Worm (Caenorhabditis elegans): ENCODE results near the gene sra-31.

The sra-31 gene

ce11 chrII:6609315-6609842 is 31.1 kb upstream of the sra-31 start, which contains the start of gene epg-5:
epg-5 (minus strand) TSS chrII:6609365.
- no peak for TF ChIP-seq tbx-9 (tag; optimal IDR thresholded peaks at IDR 0.05; ENCODE audit: borderline replicate concordance)
- no peak for TF ChIP-seq sptf-2 (GFP tag; optimal IDR thresholded peaks at IDR 0.05)
- no peak for TF ChIP-seq hmg-20 (GFP tag; IDR thresholded peaks at IDR 0.05)
- no peak for TF ChIP-seq him-1 (tag; optimal IDR thresholded peaks at IDR 0.05)
- no peak for TF ChIP-seq snpc-4 (GFP tag; optimal IDR thresholded peaks at IDR 0.05)
- peak in 1 of 4 experiments; percentile 3 for TF ChIP-seq snpc-4 (tag; optimal IDR thresholded peaks at IDR 0.05)
- peak; percentile 9; the same call in 1 of the 2 replicates for TF ChIP-seq hmg-1.2 (GFP tag; IDR thresholded peaks at IDR 0.05)
- TF ChIP-seq cebp-1 (GFP tag; IDR thresholded peaks at IDR 0.05), result no peak
- TF ChIP-seq cebp-1 (tag; optimal IDR thresholded peaks at IDR 0.05), result peak; percentile 29
- TF ChIP-seq aptf-2 (GFP tag; conservative IDR thresholded peaks at IDR 0.05), result no peak
- no peak for TF ChIP-seq snpc-1.1 (tag; optimal IDR thresholded peaks at IDR 0.05; ENCODE audit: insufficient read depth)
- no peak for TF ChIP-seq ets-4 (GFP tag; optimal IDR thresholded peaks at IDR 0.05)
- TF ChIP-seq zfh-2 (GFP tag; conservative IDR thresholded peaks at IDR 0.05), result no peak
- no peak for TF ChIP-seq sea-2 (GFP tag; IDR thresholded peaks at IDR 0.05)
- TF ChIP-seq nfya-1 (tag; optimal IDR thresholded peaks at IDR 0.05; ENCODE audit: borderline replicate concordance, insufficient read depth), result no peak
- no peak for TF ChIP-seq nfyb-1 (GFP tag; IDR thresholded peaks at IDR 0.05)
- no peak for TF ChIP-seq egl-44 (GFP tag; IDR thresholded peaks at IDR 0.05)
- no peak for TF ChIP-seq nhr-90 (tag; optimal IDR thresholded peaks at IDR 0.05)
- TF ChIP-seq mcd-1 (GFP tag; IDR thresholded peaks at IDR 0.05), result no peak
- TF ChIP-seq egl-18 (GFP tag; IDR thresholded peaks at IDR 0.05), result no peak
- no peak for TF ChIP-seq ztf-3 (GFP tag; optimal IDR thresholded peaks at IDR 0.05)
- TF ChIP-seq F55B11.4 (tag; optimal IDR thresholded peaks at IDR 0.05; ENCODE audit: borderline replicate concordance, insufficient read depth), result no peak
- TF ChIP-seq pha-4 (tag; optimal IDR thresholded peaks at IDR 0.05), result peak; percentile 54
- TF ChIP-seq lsl-1 (GFP tag; optimal IDR thresholded peaks at IDR 0.05), result no peak
- no peak for TF ChIP-seq gei-17 (GFP tag; optimal IDR thresholded peaks at IDR 0.05)
- no peak for TF ChIP-seq let-607 (tag; optimal IDR thresholded peaks at IDR 0.05)
- peak; percentile 21 for TF ChIP-seq nhr-80 (tag; optimal IDR thresholded peaks at IDR 0.05)
- no peak for TF ChIP-seq snpc-1.3 (tag; optimal IDR thresholded peaks at IDR 0.05; ENCODE audit: insufficient read depth)
- TF ChIP-seq F49E8.2 (tag; optimal IDR thresholded peaks at IDR 0.05; ENCODE audit: insufficient read depth), result no peak
- TF ChIP-seq ztf-6 (GFP tag; IDR thresholded peaks at IDR 0.05), result no peak
- TF ChIP-seq attf-5 (GFP tag; optimal IDR thresholded peaks at IDR 0.05), result peak; percentile 78
- no peak for TF ChIP-seq F39B2.1 (GFP tag; IDR thresholded peaks at IDR 0.05)
- TF ChIP-seq ccch-3 (GFP tag; optimal IDR thresholded peaks at IDR 0.05), result no peak
- no peak for TF ChIP-seq T07F8.4 (tag; optimal IDR thresholded peaks at IDR 0.05)
- TF ChIP-seq ceh-100 (GFP tag; IDR thresholded peaks at IDR 0.05), result no peak
- no peak for TF ChIP-seq F52B5.7 (tag; optimal IDR thresholded peaks at IDR 0.05)
- TF ChIP-seq lir-1 (GFP tag; conservative IDR thresholded peaks at IDR 0.05), result no peak
- no peak for TF ChIP-seq dox-1 (GFP tag; IDR thresholded peaks at IDR 0.05)
- TF ChIP-seq unc-62 (GFP tag; optimal IDR thresholded peaks at IDR 0.05), result no peak
- TF ChIP-seq B0019.2 (GFP tag; conservative IDR thresholded peaks at IDR 0.05), result no peak
- TF ChIP-seq ceh-27 (GFP tag; optimal IDR thresholded peaks at IDR 0.05), result no peak
- no peak for TF ChIP-seq F10E7.11 (tag; optimal IDR thresholded peaks at IDR 0.05)
- TF ChIP-seq cebp-2 (GFP tag; IDR thresholded peaks at IDR 0.05), result no peak
